Fruit fly (Drosophila melanogaster) Kc167 (cell line): ENCODE measurements around the gene CG13137.

ENCODE experiments used
- Myc ChIP-seq: fragments of >200 bp; optimal IDR thresholded peaks from 2 replicates; lab custom pipeline; 2017; ENCODE audit warnings: missing external identifiers
- Sin3A ChIP-seq: fragments of >200 bp; optimal IDR thresholded peaks from 2 replicates; lab custom pipeline; 2018; ENCODE audit warnings: missing external identifiers
- h ChIP-seq: fragments of >200 bp; optimal IDR thresholded peaks from 3 replicates; lab custom pipeline; 2018; ENCODE audit warnings: missing external identifiers
- insv ChIP-seq: fragments of >200 bp; optimal IDR thresholded peaks from 3 replicates; lab custom pipeline; 2018; ENCODE audit warnings: missing external identifiers
- psq ChIP-seq: fragments of >200 bp; optimal IDR thresholded peaks from 2 replicates; lab custom pipeline; 2017; ENCODE audit warnings: missing external identifiers
- ttk ChIP-seq: sonication (Bioruptor generic); optimal IDR thresholded peaks from 2 replicates; lab custom pipeline; 2017; ENCODE audit warnings: missing external identifiers

DNA sequence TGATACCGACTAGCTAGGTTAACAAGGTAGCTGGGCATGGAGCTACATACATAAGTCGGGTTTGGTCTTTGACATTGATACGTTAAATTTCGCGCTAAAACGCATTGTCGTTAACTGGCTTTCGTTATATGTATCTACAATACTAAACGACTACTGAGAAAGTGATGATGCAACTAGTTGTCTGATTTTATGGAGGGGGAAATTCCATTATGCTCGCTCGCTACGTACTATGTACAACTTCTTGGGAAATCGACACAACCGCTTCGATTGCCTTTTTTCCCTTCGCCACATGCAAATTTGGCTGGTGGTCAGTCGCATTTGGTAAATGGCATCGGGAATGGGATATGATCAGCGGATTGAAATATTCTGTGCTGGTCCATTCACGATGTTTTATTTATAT, 47.5 kb downstream of the CG13137 start:
- TF ChIP-seq insv (no peak), psq (lab: Kevin White, UChicago) (no peak), h (lab: Kevin White, UChicago) (no peak), ttk (no peak), Myc (no peak), Sin3A (no peak)
